Worm (Caenorhabditis elegans) whole organism, early embryonic: ENCODE measurements around the gene K07H8.8.

Source experiments
- B0310.2 ChIP-seq: sonication (generic microtip); optimal IDR thresholded peaks from 2 replicates; lab custom pipeline; 2016; ENCODE audit warnings: mild to moderate bottlenecking, missing genetic modification characterization, missing compliant biosample characterization
- F13C5.2 ChIP-seq: sonication (generic microtip); optimal IDR thresholded peaks from 2 replicates; lab custom pipeline; 2017; ENCODE audit warnings: mild to moderate bottlenecking, missing genetic modification characterization, inconsistent platforms, missing compliant biosample characterization
- aly-1 ChIP-seq: sonication (generic microtip); optimal IDR thresholded peaks from 2 replicates; lab custom pipeline; 2016; ENCODE audit warnings: missing genetic modification characterization, missing compliant biosample characterization
- ama-1 ChIP-seq: fragments of 150-350 bp; optimal IDR thresholded peaks from 2 replicates; lab custom pipeline; 2014
- ceh-13 ChIP-seq: fragments of 200-800 bp; sonication (Bioruptor generic); optimal IDR thresholded peaks from 2 replicates; lab custom pipeline; 2018; ENCODE audit warnings: mild to moderate bottlenecking, missing genetic modification characterization, missing compliant biosample characterization
- ceh-36 ChIP-seq: sonication (generic microtip); optimal IDR thresholded peaks from 2 replicates; lab custom pipeline; 2016; ENCODE audit warnings: missing genetic modification characterization, inconsistent platforms, missing compliant biosample characterization
- ets-7 ChIP-seq: sonication (generic microtip); optimal IDR thresholded peaks from 2 replicates; lab custom pipeline; 2016; ENCODE audit warnings: missing genotype, missing genetic modification characterization, missing compliant biosample characterization
- flt-1 ChIP-seq: fragments of 200-800 bp; sonication (Bioruptor generic); IDR thresholded peaks from 2 replicates; pipeline ENCODE4 v1.3.6; 2022; ENCODE audit warnings: missing genetic modification characterization, missing compliant biosample characterization
- hmbx-1 ChIP-seq: sonication (generic microtip); optimal IDR thresholded peaks from 2 replicates; lab custom pipeline; 2016; ENCODE audit warnings: mild to moderate bottlenecking, missing genetic modification characterization, missing compliant biosample characterization
- hmg-4 ChIP-seq: fragments of 200-800 bp; sonication (Bioruptor generic); optimal IDR thresholded peaks from 2 replicates; lab custom pipeline; 2018; ENCODE audit warnings: mild to moderate bottlenecking, missing genetic modification characterization, missing compliant biosample characterization
- hnd-1 ChIP-seq: sonication (generic microtip); optimal IDR thresholded peaks from 2 replicates; lab custom pipeline; 2016; ENCODE audit warnings: missing genetic modification characterization, missing compliant biosample characterization
- pes-1 ChIP-seq: fragments of 200-800 bp; sonication (Bioruptor generic); IDR thresholded peaks from 2 replicates; pipeline ENCODE4 v1.3.6; 2022; ENCODE audit warnings: missing genetic modification reagents, missing genetic modification characterization, missing compliant biosample characterization
- scrt-1 ChIP-seq: fragments of 200-800 bp; sonication (Bioruptor generic); IDR thresholded peaks from 2 replicates; pipeline ENCODE4 v1.3.6; 2022; ENCODE audit warnings: missing genetic modification characterization, missing compliant biosample characterization
- sea-1 ChIP-seq: fragments of 200-800 bp; sonication (Bioruptor generic); conservative IDR thresholded peaks from 2 replicates; pipeline ENCODE4 v1.3.6; 2022; ENCODE audit warnings: missing genetic modification characterization, missing compliant biosample characterization
- tbx-11 ChIP-seq: fragments of 200-800 bp; sonication (Bioruptor generic); IDR thresholded peaks from 2 replicates; pipeline ENCODE4 v1.3.6; 2022; ENCODE audit warnings: missing genetic modification characterization, missing compliant biosample characterization
- tbx-37 ChIP-seq: fragments of 200-800 bp; sonication (Bioruptor generic); conservative IDR thresholded peaks from 2 replicates; pipeline ENCODE4 v1.3.6; 2022; ENCODE audit warnings: missing genetic modification reagents, missing genetic modification characterization, missing compliant biosample characterization
- tra-4 ChIP-seq: sonication (generic microtip); optimal IDR thresholded peaks from 2 replicates; lab custom pipeline; 2017; ENCODE audit warnings: missing genetic modification characterization, missing compliant biosample characterization

The K07H8.8 gene

ce11 chrIV:8219987-8220386 lies 48.2 kb downstream of the K07H8.8 start, which contains the start of gene ocr-2:
Gene ocr-2 (minus strand): TSS chrIV:8220087.
- TF ChIP-seq ceh-36 (tag; lab: Kevin White, UChicago): no peak
- TF ChIP-seq aly-1 (tag; lab: Kevin White, UChicago): no peak
- TF ChIP-seq ceh-13 (GFP tag; lab: Kevin White, UChicago): no peak
- no peak for TF ChIP-seq pes-1 (GFP tag; lab: Robert Waterston, UW)
- TF ChIP-seq hnd-1 (tag; lab: Kevin White, UChicago): no peak
- TF ChIP-seq B0310.2: no peak
- TF ChIP-seq hmbx-1: no peak
- no peak for TF ChIP-seq tbx-37 (GFP tag; lab: Robert Waterston, UW)
- TF ChIP-seq flt-1 (GFP tag; lab: Robert Waterston, UW): no peak
- no peak for TF ChIP-seq tra-4 (tag; lab: Kevin White, UChicago)
- TF ChIP-seq ama-1 (lab: Kevin White, UChicago): no peak
- TF ChIP-seq ets-7: no peak
- no peak for TF ChIP-seq scrt-1 (GFP tag; lab: Robert Waterston, UW)
- no peak for TF ChIP-seq tbx-11 (GFP tag; lab: Robert Waterston, UW)
- no peak for TF ChIP-seq F13C5.2 (tag; lab: Kevin White, UChicago)
- no peak for TF ChIP-seq hmg-4 (GFP tag; lab: Kevin White, UChicago)
- TF ChIP-seq sea-1: no peak
